Worm (Caenorhabditis elegans) whole organism, L2 larva: ENCODE data around the gene cpna-2.

ENCODE experiments used
- elt-3 ChIP-seq: sonication (generic microtip); optimal IDR thresholded peaks from 2 replicates; lab custom pipeline; 2017; ENCODE audit warnings: missing biosample characterization, missing genetic modification characterization
- fos-1 ChIP-seq: fragments of 150-350 bp; optimal IDR thresholded peaks from 2 replicates; lab custom pipeline; 2014; ENCODE audit warnings: missing biosample characterization, missing genetic modification characterization
- nhr-23 ChIP-seq: fragments of 150-350 bp; optimal IDR thresholded peaks from 2 replicates; lab custom pipeline; 2014; ENCODE audit warnings: missing biosample characterization, missing genetic modification reagents, missing genetic modification characterization
- nhr-6 ChIP-seq: fragments of 150-350 bp; optimal IDR thresholded peaks from 2 replicates; lab custom pipeline; 2014; ENCODE audit warnings: missing biosample characterization, missing genetic modification characterization

ce11 chrII:7722784-7723183, 1.9 kb upstream of the cpna-2 start:
- no peak for TF ChIP-seq elt-3 (tag; lab: Kevin White, UChicago)
- TF ChIP-seq nhr-6 (tag; lab: Kevin White, UChicago) = no peak
- no peak for TF ChIP-seq nhr-23 (tag; lab: Kevin White, UChicago)
- TF ChIP-seq fos-1 = no peak
